Fruit fly (Drosophila melanogaster): ENCODE data around the gene MED30.
A peak's percentile ranks its signal among the peaks of the same experiment; 100 is the strongest.

The MED30 gene

dm6 chr3L:609163-609562 lies 44.7 kb downstream of the MED30 start:
- no peak for TF ChIP-seq sim (GFP tag; IDR thresholded peaks at IDR 0.05)
- TF ChIP-seq ken (GFP tag; IDR thresholded peaks at IDR 0.05) = no peak
- peak in 1 of 3 experiments; percentile 76 for TF ChIP-seq Stat92E (GFP tag; optimal IDR thresholded peaks at IDR 0.05)
- TF ChIP-seq sd (tag; optimal IDR thresholded peaks at IDR 0.05) = peak; percentile 30
- TF ChIP-seq Med (GFP tag) = peak; percentile 23
- TF ChIP-seq bsh (GFP tag; optimal IDR thresholded peaks at IDR 0.05) = peak in 1 of 2 experiments; percentile 30
- 0 out of 2 replicates have a peak, but pooled peaks have one; percentile 30 for TF ChIP-seq crol (GFP tag; IDR thresholded peaks at IDR 0.05)

DNA sequence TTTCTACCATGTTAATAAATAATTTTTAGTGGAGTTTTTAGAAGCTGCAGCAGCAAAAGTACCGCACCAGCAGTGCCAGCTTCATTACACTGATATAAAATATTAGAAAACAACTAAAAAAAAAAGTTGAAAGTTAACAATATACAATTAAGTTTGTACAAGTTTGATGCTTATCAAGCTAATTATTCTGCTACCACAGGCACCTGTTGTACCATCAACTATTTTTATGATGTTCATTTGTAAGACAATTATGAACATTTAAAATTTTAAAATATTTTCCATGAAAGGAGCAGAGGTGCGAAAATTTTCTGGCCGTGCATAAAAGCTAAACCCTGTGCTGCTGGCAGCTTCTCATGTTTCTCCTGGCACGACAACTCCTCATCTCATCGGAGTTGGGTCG lies 45.5 kb downstream of the MED30 start:
- TF ChIP-seq corto (GFP tag; optimal IDR thresholded peaks at IDR 0.05) = peak; percentile 57
- peak; percentile 24 for TF ChIP-seq lbe (GFP tag; optimal IDR thresholded peaks at IDR 0.05)
- TF ChIP-seq h (optimal IDR thresholded peaks at IDR 0.05) = no peak
- peak in 1 of 2 experiments; percentile 73 for TF ChIP-seq bsh (GFP tag; optimal IDR thresholded peaks at IDR 0.05)
- peak; percentile 67; the same call in 1 of the 2 replicates for TF ChIP-seq Drgx (GFP tag; IDR thresholded peaks at IDR 0.05)
- no peak for TF ChIP-seq CG34422 (GFP tag; IDR thresholded peaks at IDR 0.05)
- peak; percentile 12 for TF ChIP-seq Med (GFP tag)
- TF ChIP-seq Hey (tag; optimal IDR thresholded peaks at IDR 0.05) = no peak

DNA sequence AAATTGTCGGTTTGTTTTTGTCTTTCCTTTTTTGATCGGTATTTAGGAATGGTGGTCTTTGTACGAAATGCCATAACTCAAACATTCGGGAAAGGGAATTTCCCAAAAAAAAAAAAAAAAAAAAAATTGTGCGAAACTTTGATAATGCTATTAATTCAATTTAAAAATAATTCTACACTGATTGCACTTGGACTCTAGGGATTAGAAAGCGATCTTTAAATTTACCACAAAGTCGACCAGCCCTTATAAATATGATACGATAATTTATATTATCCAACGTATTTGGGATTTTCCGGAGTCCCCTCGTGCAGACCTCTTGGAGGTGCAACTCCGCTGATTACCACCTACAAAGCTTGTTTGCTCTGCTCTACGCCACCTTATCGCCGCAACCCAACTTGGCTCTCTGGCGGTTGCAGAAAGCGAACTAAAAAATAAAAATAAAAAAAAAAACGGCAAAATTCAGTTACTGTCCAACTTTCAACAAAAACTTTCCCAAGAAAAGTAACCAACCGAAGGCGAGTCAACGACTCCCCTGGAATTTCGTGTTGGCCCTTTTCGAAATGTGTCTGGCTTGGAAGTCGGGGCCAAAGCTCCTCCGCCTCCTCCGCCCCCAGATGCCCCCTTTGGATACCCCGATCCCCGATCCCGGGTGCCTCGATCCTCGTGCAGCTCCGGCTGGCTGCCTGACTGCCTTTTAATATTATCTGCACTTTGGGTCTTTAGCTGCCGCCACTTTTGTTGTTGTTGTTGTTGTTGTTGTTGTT lies 46.2 kb downstream of the MED30 start:
- TF ChIP-seq chinmo (GFP tag; IDR thresholded peaks at IDR 0.05; ENCODE audit: partially characterized antibody) (0 out of 4 replicates have a peak, but pooled peaks have one; percentile 35), CG6791 (GFP tag; IDR thresholded peaks at IDR 0.05; ENCODE audit: partially characterized antibody) (no peak), Scr (GFP tag; IDR thresholded peaks at IDR 0.05; ENCODE audit: partially characterized antibody) (no peak), Awh (GFP tag; IDR thresholded peaks at IDR 0.05) (0 out of 2 replicates have a peak, but pooled peaks have one; percentile 37), trem (tag; optimal IDR thresholded peaks at IDR 0.05) (no peak), trh (GFP tag; optimal IDR thresholded peaks at IDR 0.05) (no peak), Bteb2 (GFP tag; optimal IDR thresholded peaks at IDR 0.05) (no peak), Ada2b (GFP tag; IDR thresholded peaks at IDR 0.05) (no peak), Dad (GFP tag; optimal IDR thresholded peaks at IDR 0.05) (no peak), H2.0 (GFP tag; IDR thresholded peaks at IDR 0.05) (no peak), pho (GFP tag; optimal IDR thresholded peaks at IDR 0.05) (no peak), fd96Cb (tag; optimal IDR thresholded peaks at IDR 0.05) (no peak), CG14014 (GFP tag; IDR thresholded peaks at IDR 0.05) (no peak), gsb-n (tag; optimal IDR thresholded peaks at IDR 0.05) (no peak), ham (GFP tag; IDR thresholded peaks at IDR 0.05) (no peak), ab (GFP tag; optimal IDR thresholded peaks at IDR 0.05) (no peak), Ets65A (GFP tag) (no peak), ERR (GFP tag; optimal IDR thresholded peaks at IDR 0.05) (no peak), klu (GFP tag; IDR thresholded peaks at IDR 0.05) (no peak), CG4360 (GFP tag; IDR thresholded peaks at IDR 0.05) (peak; percentile 55; the same call in 1 of the 2 replicates), sens (GFP tag) (peak; percentile 51), hth (optimal IDR thresholded peaks at IDR 0.05) (no peak), CG7271 (tag; optimal IDR thresholded peaks at IDR 0.05) (no peak), CG12391 (tag; optimal IDR thresholded peaks at IDR 0.05) (no peak), dpn (GFP tag; optimal IDR thresholded peaks at IDR 0.05) (no peak)

Measured in whole organism, embryonic.